Fruit fly (Drosophila melanogaster) Kc167 (cell line): Measurements from ENCODE around the gene CtIP.

ENCODE experiments used
- Myc ChIP-seq: fragments of >200 bp; optimal IDR thresholded peaks from 2 replicates; lab custom pipeline; 2017; ENCODE audit warnings: missing external identifiers
- Sin3A ChIP-seq: fragments of >200 bp; optimal IDR thresholded peaks from 2 replicates; lab custom pipeline; 2018; ENCODE audit warnings: missing external identifiers
- h ChIP-seq: fragments of >200 bp; optimal IDR thresholded peaks from 3 replicates; lab custom pipeline; 2018; ENCODE audit warnings: missing external identifiers
- insv ChIP-seq: fragments of >200 bp; optimal IDR thresholded peaks from 3 replicates; lab custom pipeline; 2018; ENCODE audit warnings: missing external identifiers
- psq ChIP-seq: fragments of >200 bp; optimal IDR thresholded peaks from 2 replicates; lab custom pipeline; 2017; ENCODE audit warnings: missing external identifiers
- ttk ChIP-seq: sonication (Bioruptor generic); optimal IDR thresholded peaks from 2 replicates; lab custom pipeline; 2017; ENCODE audit warnings: missing external identifiers

Gene CtIP

DNA sequence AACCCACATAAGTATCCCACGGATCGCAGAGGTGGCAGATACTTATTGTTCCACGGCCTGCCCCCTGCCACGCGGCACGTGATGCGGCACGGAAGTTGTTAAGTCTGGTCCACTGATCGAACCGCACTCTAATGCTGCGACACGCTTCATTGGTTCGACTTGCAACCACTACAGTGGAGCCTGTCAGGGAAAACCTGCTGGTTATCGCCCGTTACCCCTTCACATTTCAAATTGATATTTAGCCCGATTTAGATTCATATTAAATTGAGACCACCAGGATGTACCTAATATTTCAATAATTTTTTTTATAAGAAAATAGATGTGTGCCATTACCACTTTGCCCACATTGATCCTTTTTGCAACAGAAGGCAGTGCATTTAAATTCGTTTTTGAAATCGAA is 11.3 kb downstream of the CtIP start:
- TF ChIP-seq ttk (lab: Kevin White, UChicago) (no peak), Sin3A (no peak), insv (no peak), h (lab: Kevin White, UChicago) (no peak), psq (lab: Kevin White, UChicago) (no peak), Myc (no peak)

DNA sequence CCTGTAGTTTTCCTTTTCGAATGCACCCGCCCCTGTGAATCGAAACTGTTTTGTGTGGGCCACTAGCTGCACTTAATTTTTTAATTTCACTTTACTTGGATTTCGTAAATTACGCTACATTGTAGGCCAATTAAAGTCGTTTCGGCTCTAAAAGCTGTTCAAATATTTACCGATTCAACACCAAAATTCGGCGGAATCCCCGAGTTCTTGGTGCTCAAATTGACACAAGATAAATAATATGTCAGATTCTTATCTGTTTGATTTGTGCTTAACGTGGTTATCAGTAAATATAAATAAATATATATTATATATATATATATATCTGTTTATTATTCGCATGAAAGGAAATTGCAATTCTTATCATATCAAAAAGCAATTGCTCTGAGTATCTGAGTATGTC is 11.9 kb downstream of the CtIP start:
- TF ChIP-seq Myc (no peak), psq (lab: Kevin White, UChicago) (no peak), h (lab: Kevin White, UChicago) (no peak), Sin3A (no peak)

dm6 chr3L:20448773-20449172 is 12.7 kb downstream of the CtIP start:
- no peak for TF ChIP-seq psq (lab: Kevin White, UChicago)

dm6 chr3L:20452813-20453682 is 17.0 kb downstream of the CtIP start, which contains the start of gene CG5199:
Gene CG5199, minus strand, starts transcription at chr3L:20452864.
- TF ChIP-seq h (lab: Kevin White, UChicago): no peak
- no peak for TF ChIP-seq psq (lab: Kevin White, UChicago)

DNA sequence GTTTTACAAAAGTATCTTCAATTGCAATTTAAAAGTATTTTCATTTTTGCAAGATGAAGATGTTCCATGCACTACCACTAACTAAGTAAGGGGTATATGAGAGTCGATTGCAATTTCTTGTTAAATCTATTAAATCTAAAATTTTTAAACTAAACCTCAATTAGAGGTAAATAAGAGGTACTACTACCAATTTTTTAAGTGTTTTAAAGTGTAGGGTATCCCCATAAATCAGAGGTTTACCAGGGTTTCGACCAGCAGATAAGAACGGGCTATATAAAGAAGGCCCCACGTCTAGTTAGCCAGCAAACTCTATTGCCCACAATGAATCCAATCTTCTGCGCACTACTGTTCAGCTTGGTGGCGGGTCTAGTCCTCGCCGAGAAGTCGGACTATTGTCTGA is 24.3 kb downstream of the CtIP start, which contains the start of gene mag:
mag (plus strand) TSS at position 301 of the 400 bp plus-strand sequence.
- TF ChIP-seq Sin3A (no peak), ttk (lab: Kevin White, UChicago) (no peak), insv (no peak), psq (lab: Kevin White, UChicago) (no peak), Myc (no peak), h (lab: Kevin White, UChicago) (no peak)

DNA sequence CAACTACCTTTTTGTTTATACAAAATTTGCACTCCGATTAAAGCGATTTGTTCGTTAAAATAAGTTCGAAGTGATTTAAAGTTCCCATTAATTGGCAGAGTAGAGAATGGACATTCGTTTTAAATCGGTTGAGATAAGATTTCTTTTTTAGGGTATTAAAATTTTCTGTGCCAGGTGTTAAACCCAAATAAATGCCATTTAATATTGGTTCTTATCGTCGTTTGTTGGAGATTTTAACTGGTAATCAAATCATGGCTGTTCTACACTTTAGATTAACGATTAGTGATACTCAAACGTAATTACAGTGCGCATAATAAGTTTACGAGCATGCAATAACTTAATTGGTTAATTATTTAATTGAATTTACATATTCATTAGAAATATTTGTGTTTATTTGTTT is 26.3 kb downstream of the CtIP start:
- TF ChIP-seq insv: no peak
- no peak for TF ChIP-seq Myc
- no peak for TF ChIP-seq Sin3A
- TF ChIP-seq ttk (lab: Kevin White, UChicago): no peak
- TF ChIP-seq psq (lab: Kevin White, UChicago): no peak
- no peak for TF ChIP-seq h (lab: Kevin White, UChicago)

dm6 chr3L:20464677-20465076 is 28.6 kb downstream of the CtIP start, which contains the start of gene atk:
Gene atk, minus strand, starts transcription at chr3L:20464862.
- TF ChIP-seq psq (lab: Kevin White, UChicago) (no peak), h (lab: Kevin White, UChicago) (no peak), Myc (no peak), ttk (lab: Kevin White, UChicago) (no peak), insv (no peak), Sin3A (no peak)

DNA sequence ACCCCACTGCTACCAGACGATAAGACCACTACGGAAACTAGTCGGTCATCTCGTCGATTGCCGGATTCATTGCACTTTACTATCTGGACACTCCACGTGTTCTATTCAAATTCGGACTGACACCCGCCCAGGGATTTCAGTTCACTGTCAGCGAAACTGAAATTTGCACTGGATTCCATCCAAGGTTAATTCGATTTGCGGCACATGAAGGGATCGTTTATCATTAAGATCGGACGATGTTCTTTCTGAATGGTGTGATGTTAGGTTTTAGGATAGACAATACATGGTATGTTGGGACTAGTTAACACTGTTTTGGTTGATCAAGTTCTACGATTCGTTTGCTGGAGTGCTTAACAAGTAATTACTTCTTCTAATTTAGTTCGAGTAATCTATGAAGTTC is 29.9 kb downstream of the CtIP start, which contains the start of gene CG42764:
CG42764 (minus strand) TSS at position 101 of the 400 bp plus-strand sequence.
- TF ChIP-seq h (lab: Kevin White, UChicago) (no peak), ttk (lab: Kevin White, UChicago) (no peak), Myc (no peak), insv (no peak), Sin3A (no peak), psq (lab: Kevin White, UChicago) (no peak)

- TF ChIP-seq ttk (lab: Kevin White, UChicago): no peak
- no peak for TF ChIP-seq Myc
- TF ChIP-seq psq (lab: Kevin White, UChicago): no peak
- no peak for TF ChIP-seq h (lab: Kevin White, UChicago)
- TF ChIP-seq Sin3A: no peak
- no peak for TF ChIP-seq insv
These were observed 30.5 kb downstream of the CtIP start, which contains the start of gene Tdh for dm6 chr3L:20466599-20466998. Gene Tdh, plus strand, starts transcription at chr3L:20466944.

DNA sequence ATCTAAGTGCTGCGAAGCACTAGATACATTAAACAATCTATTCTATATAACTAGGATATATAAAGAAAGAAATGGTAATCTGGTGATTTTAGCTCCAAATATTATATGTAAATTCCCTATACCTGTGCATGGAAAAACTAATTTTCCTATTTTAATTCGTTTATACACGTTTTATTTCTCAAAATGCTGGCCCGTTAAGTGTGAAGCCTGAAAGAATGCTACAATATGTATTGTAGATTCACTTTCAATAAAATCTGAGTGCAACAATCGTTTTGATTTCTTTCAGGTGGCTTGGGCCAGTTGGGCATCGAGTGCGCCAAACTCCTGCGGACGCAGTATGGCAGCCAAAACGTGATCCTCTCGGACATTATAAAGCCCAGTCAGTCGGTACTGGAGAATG is 31.4 kb downstream of the CtIP start:
- TF ChIP-seq Sin3A (no peak), ttk (lab: Kevin White, UChicago) (no peak), insv (no peak), h (lab: Kevin White, UChicago) (no peak), psq (lab: Kevin White, UChicago) (no peak), Myc (no peak)

dm6 chr3L:20470991-20471498 is 35.0 kb downstream of the CtIP start:
- TF ChIP-seq psq (lab: Kevin White, UChicago) (no peak), Myc (no peak), insv (no peak), ttk (lab: Kevin White, UChicago) (no peak), Sin3A (no peak), h (lab: Kevin White, UChicago) (no peak)

- TF ChIP-seq insv (no peak), h (lab: Kevin White, UChicago) (no peak), Sin3A (no peak), Myc (no peak), ttk (lab: Kevin White, UChicago) (no peak), psq (lab: Kevin White, UChicago) (no peak)
These were observed 35.7 kb downstream of the CtIP start for dm6 chr3L:20471499-20472313.
